Worm (Caenorhabditis elegans): Measurements from ENCODE around the gene msp-49.
A peak's percentile ranks its signal among the peaks of the same experiment; 100 is the strongest.

msp-49 gene

ce11 chrII:5227768-5228167 lies 33.6 kb downstream of the msp-49 start (continued):
- TF ChIP-seq dmd-8 (GFP tag; IDR thresholded peaks at IDR 0.05) (no peak), set-16 (GFP tag; IDR thresholded peaks at IDR 0.05) (no peak), nhr-77 (tag; optimal IDR thresholded peaks at IDR 0.05) (no peak), T20F7.1 (GFP tag; optimal IDR thresholded peaks at IDR 0.05) (no peak), nhr-25 (tag; optimal IDR thresholded peaks at IDR 0.05; ENCODE audit: borderline replicate concordance, insufficient read depth) (no peak), F10B5.3 (tag; optimal IDR thresholded peaks at IDR 0.05) (no peak), pha-4 (GFP tag; IDR thresholded peaks at IDR 0.05) (no peak), pha-4 (tag; optimal IDR thresholded peaks at IDR 0.05) (no peak), lin-29 (GFP tag; IDR thresholded peaks at IDR 0.05) (no peak), madf-9 (GFP tag; conservative IDR thresholded peaks at IDR 0.05) (no peak), Y48G9A.11 (GFP tag; IDR thresholded peaks at IDR 0.05) (no peak), nhr-48 (tag; optimal IDR thresholded peaks at IDR 0.05) (no peak), madf-5 (GFP tag; IDR thresholded peaks at IDR 0.05) (no peak), attf-4 (tag; optimal IDR thresholded peaks at IDR 0.05) (no peak), daf-19 (GFP tag; conservative IDR thresholded peaks at IDR 0.05) (no peak), lin-1 (GFP tag; IDR thresholded peaks at IDR 0.05) (no peak), lin-13 (GFP tag; optimal IDR thresholded peaks at IDR 0.05) (no peak), nhr-76 (tag; optimal IDR thresholded peaks at IDR 0.05) (no peak), arid-1 (GFP tag; conservative IDR thresholded peaks at IDR 0.05) (no peak), hlh-11 (tag; optimal IDR thresholded peaks at IDR 0.05) (peak; percentile 77), ztf-11 (tag; optimal IDR thresholded peaks at IDR 0.05) (no peak), zfp-3 (GFP tag; conservative IDR thresholded peaks at IDR 0.05) (no peak), nhr-6 (tag; optimal IDR thresholded peaks at IDR 0.05) (no peak), cey-2 (tag; optimal IDR thresholded peaks at IDR 0.05; ENCODE audit: borderline replicate concordance, insufficient read depth) (no peak), hmg-1.1 (GFP tag; IDR thresholded peaks at IDR 0.05) (0 out of 2 replicates have a peak, but pooled peaks have one; percentile 10), sdz-12 (GFP tag; optimal IDR thresholded peaks at IDR 0.05) (no peak), nhr-41 (GFP tag; IDR thresholded peaks at IDR 0.05) (no peak), Y105C5A.15 (GFP tag; IDR thresholded peaks at IDR 0.05) (no peak), snpc-1.2 (GFP tag; IDR thresholded peaks at IDR 0.05) (no peak), lin-39 (tag; optimal IDR thresholded peaks at IDR 0.05) (no peak), ceh-62 (tag; optimal IDR thresholded peaks at IDR 0.05) (no peak), F49E8.2 (tag; optimal IDR thresholded peaks at IDR 0.05; ENCODE audit: borderline replicate concordance) (no peak), mep-1 (tag; optimal IDR thresholded peaks at IDR 0.05) (peak; percentile 20), unc-130 (GFP tag; optimal IDR thresholded peaks at IDR 0.05) (no peak), lsy-2 (tag; optimal IDR thresholded peaks at IDR 0.05) (peak in 1 of 2 experiments; percentile 1), nhr-237 (tag; optimal IDR thresholded peaks at IDR 0.05) (no peak), F44E2.7 (GFP tag; IDR thresholded peaks at IDR 0.05) (no peak), mxl-3 (GFP tag; optimal IDR thresholded peaks at IDR 0.05) (no peak), tra-1 (GFP tag; IDR thresholded peaks at IDR 0.05) (no peak), dpl-1 (GFP tag; optimal IDR thresholded peaks at IDR 0.05) (no peak), vab-7 (GFP tag; IDR thresholded peaks at IDR 0.05) (no peak), ceh-44 (GFP tag; IDR thresholded peaks at IDR 0.05) (no peak), dve-1 (tag; optimal IDR thresholded peaks at IDR 0.05; ENCODE audit: insufficient read depth) (peak; percentile 63), lir-3 (tag; optimal IDR thresholded peaks at IDR 0.05) (no peak), hlh-30 (tag; optimal IDR thresholded peaks at IDR 0.05; ENCODE audit: insufficient read depth) (no peak), fos-1 (tag; optimal IDR thresholded peaks at IDR 0.05) (no peak), rbr-2 (tag; optimal IDR thresholded peaks at IDR 0.05) (peak; percentile 2), daf-16 (GFP tag; optimal IDR thresholded peaks at IDR 0.05) (no peak), daf-16 (tag; optimal IDR thresholded peaks at IDR 0.05) (peak; percentile 74), unc-62 (GFP tag; optimal IDR thresholded peaks at IDR 0.05 in 1 of 2) (peak in 1 of 2 experiments; percentile 42), unc-62 (tag; optimal IDR thresholded peaks at IDR 0.05) (no peak), tag-97 (GFP tag; IDR thresholded peaks at IDR 0.05) (no peak)
